Fruit fly (Drosophila melanogaster) whole organism, embryonic: ENCODE measurements around the gene CG31663.

Experiments used
- ATbp ChIP-seq: fragments of 200-800 bp; sonication (Bioruptor generic); optimal IDR thresholded peaks from 2 replicates; lab custom pipeline; 2017; ENCODE audit warnings: missing biosample characterization, mild to moderate bottlenecking, missing genetic modification characterization, missing genetic modification reagents
- Antp ChIP-seq: fragments of 200-800 bp; sonication (Bioruptor generic); optimal IDR thresholded peaks from 3 replicates; lab custom pipeline; 2016; ENCODE audit warnings: missing biosample characterization, missing genetic modification characterization
- Atf3 ChIP-seq: fragments of 200-800 bp; sonication (Bioruptor generic); optimal IDR thresholded peaks from 3 replicates; lab custom pipeline; 2016; ENCODE audit warnings: missing biosample characterization, missing genetic modification characterization
- CG10543 ChIP-seq: fragments of 200-800 bp; sonication (Bioruptor generic); optimal IDR thresholded peaks from 3 replicates; lab custom pipeline; 2017; ENCODE audit warnings: missing biosample characterization, mild to moderate bottlenecking, missing genetic modification characterization, moderate library complexity
- CG10565 ChIP-seq: fragments of 200-800 bp; sonication (Bioruptor generic); optimal IDR thresholded peaks from 3 replicates; lab custom pipeline; 2016; ENCODE audit warnings: missing biosample characterization, mild to moderate bottlenecking, missing genetic modification characterization
- CG12391 ChIP-seq: fragments of 200-800 bp; sonication (Bioruptor generic); optimal IDR thresholded peaks from 3 replicates; lab custom pipeline; 2018; ENCODE audit warnings: missing biosample characterization, mild to moderate bottlenecking, missing genetic modification characterization, moderate library complexity
- CG15479 ChIP-seq: fragments of 200-800 bp; sonication (Bioruptor generic); optimal IDR thresholded peaks from 3 replicates; lab custom pipeline; 2019; ENCODE audit warnings: missing biosample characterization, mild to moderate bottlenecking, missing genetic modification characterization, moderate library complexity
- CG16779 ChIP-seq: fragments of 200-800 bp; sonication (Bioruptor generic); IDR thresholded peaks from 2 replicates; pipeline ENCODE4 v1.3.6; 2022; ENCODE audit warnings: missing biosample characterization, missing genetic modification characterization
- CG16863 ChIP-seq: fragments of 200-800 bp; sonication (Bioruptor generic); optimal IDR thresholded peaks from 3 replicates; lab custom pipeline; 2016; ENCODE audit warnings: missing biosample characterization, missing genetic modification characterization
- CG18262 ChIP-seq: fragments of 200-800 bp; optimal IDR thresholded peaks from 3 replicates; lab custom pipeline; 2019; ENCODE audit warnings: missing biosample characterization, mild to moderate bottlenecking, missing genetic modification characterization, moderate library complexity
- CG2120 ChIP-seq: fragments of 200-800 bp; sonication (Bioruptor generic); optimal IDR thresholded peaks from 3 replicates; lab custom pipeline; 2016; ENCODE audit warnings: missing biosample characterization, missing genetic modification characterization
- CG31365 ChIP-seq: fragments of 200-800 bp; sonication (Bioruptor generic); optimal IDR thresholded peaks from 2 replicates; lab custom pipeline; 2018; ENCODE audit warnings: missing biosample characterization, mild to moderate bottlenecking, missing genetic modification characterization
- CG33213 ChIP-seq: fragments of 200-800 bp; sonication (Bioruptor generic); optimal IDR thresholded peaks from 3 replicates; lab custom pipeline; 2016; ENCODE audit warnings: missing biosample characterization, missing genetic modification characterization
- CG34422 ChIP-seq: fragments of 200-800 bp; sonication (Bioruptor generic); IDR thresholded peaks from 3 replicates; pipeline ENCODE4 v1.3.6; 2022; ENCODE audit warnings: missing biosample characterization, missing genetic modification characterization
- CG4730 ChIP-seq: fragments of 200-800 bp; sonication (Bioruptor generic); IDR thresholded peaks from 2 replicates; pipeline ENCODE4 v1.3.6; 2022; ENCODE audit warnings: missing biosample characterization, missing genetic modification characterization
- CG7271 ChIP-seq: fragments of 200-800 bp; sonication (Bioruptor generic); optimal IDR thresholded peaks from 2 replicates; lab custom pipeline; 2018; ENCODE audit warnings: missing biosample characterization, mild to moderate bottlenecking, missing genetic modification characterization, moderate library complexity
- D19B ChIP-seq: fragments of 200-800 bp; sonication (Bioruptor generic); optimal IDR thresholded peaks from 2 replicates; lab custom pipeline; 2017; ENCODE audit warnings: missing biosample characterization, mild to moderate bottlenecking, missing genetic modification characterization
- Doc2 ChIP-seq: fragments of 200-800 bp; sonication (Bioruptor generic); IDR thresholded peaks from 2 replicates; pipeline ENCODE4 v1.3.6; 2022; ENCODE audit warnings: missing biosample characterization, missing genetic modification characterization
- HLHmδ ChIP-seq: fragments of 200-800 bp; sonication (Bioruptor generic); optimal IDR thresholded peaks from 2 replicates; lab custom pipeline; 2018; ENCODE audit warnings: missing biosample characterization, mild to moderate bottlenecking, missing genetic modification characterization, moderate library complexity
- Oaz ChIP-seq: fragments of 200-800 bp; sonication (Bioruptor generic); IDR thresholded peaks from 2 replicates; pipeline ENCODE4 v1.3.6; 2022; ENCODE audit warnings: missing biosample characterization, missing genetic modification characterization
- PHDP ChIP-seq: fragments of 200-800 bp; sonication (Bioruptor generic); optimal IDR thresholded peaks from 3 replicates; lab custom pipeline; 2018; ENCODE audit warnings: missing biosample characterization, mild to moderate bottlenecking, missing genetic modification characterization, moderate library complexity
- Ssrp ChIP-seq: fragments of 200-800 bp; sonication (Bioruptor generic); optimal IDR thresholded peaks from 2 replicates; lab custom pipeline; 2018; ENCODE audit warnings: missing biosample characterization, mild to moderate bottlenecking, missing genetic modification characterization, moderate library complexity
- amos ChIP-seq: fragments of 200-800 bp; sonication (Bioruptor generic); IDR thresholded peaks from 2 replicates; pipeline ENCODE4 v1.3.6; 2022; ENCODE audit warnings: missing biosample characterization, missing genetic modification characterization; ENCODE audit not compliant: partially characterized antibody
- ara ChIP-seq: fragments of 200-800 bp; sonication (Bioruptor generic); IDR thresholded peaks from 2 replicates; pipeline ENCODE4 v1.3.6; 2022; ENCODE audit warnings: missing biosample characterization, missing genetic modification characterization
- crol ChIP-seq: fragments of 200-800 bp; sonication (Bioruptor generic); IDR thresholded peaks from 2 replicates; pipeline ENCODE4 v1.3.6; 2022; ENCODE audit warnings: missing biosample characterization, missing genetic modification characterization
- gem ChIP-seq: fragments of 200-800 bp; sonication (Bioruptor generic); optimal IDR thresholded peaks from 2 replicates; lab custom pipeline; 2019; ENCODE audit warnings: missing biosample characterization, mild to moderate bottlenecking, missing genetic modification characterization, moderate library complexity
- ham ChIP-seq: fragments of 200-800 bp; sonication (Bioruptor generic); IDR thresholded peaks from 2 replicates; pipeline ENCODE4 v1.3.6; 2022; ENCODE audit warnings: missing biosample characterization, missing genetic modification characterization
- kah ChIP-seq: fragments of 200-800 bp; sonication (Bioruptor generic); optimal IDR thresholded peaks from 2 replicates; lab custom pipeline; 2018; ENCODE audit warnings: missing biosample characterization, mild to moderate bottlenecking, missing genetic modification characterization
- lbe ChIP-seq: fragments of 200-800 bp; sonication (Bioruptor generic); optimal IDR thresholded peaks from 2 replicates; lab custom pipeline; 2016; ENCODE audit warnings: missing biosample characterization, mild to moderate bottlenecking, missing genetic modification characterization
- maf-S ChIP-seq: fragments of 200-800 bp; sonication (Bioruptor generic); optimal IDR thresholded peaks from 2 replicates; lab custom pipeline; 2016; ENCODE audit warnings: missing biosample characterization, missing genetic modification characterization
- mirr ChIP-seq: fragments of 200-800 bp; sonication (Bioruptor generic); optimal IDR thresholded peaks from 3 replicates; lab custom pipeline; 2018; ENCODE audit warnings: missing biosample characterization, mild to moderate bottlenecking, missing genetic modification characterization
- oc ChIP-seq: fragments of 200-800 bp; sonication (Bioruptor generic); optimal IDR thresholded peaks from 2 replicates; lab custom pipeline; 2018; ENCODE audit warnings: missing biosample characterization, mild to moderate bottlenecking, missing genetic modification characterization, moderate library complexity
- pan ChIP-seq, 4 experiments: fragments of >200 bp in 3 of 4; fragments of 200-800 bp in 1 of 4; sonication (Bioruptor generic) in 1 of 4; optimal IDR thresholded peaks in 3 of 4; IDR thresholded peaks in 1 of 4; 2 replicates each; pipeline versions ENCODE4 v1.3.6 to Lab custom; 2017 to 2022; ENCODE audit warnings: missing biosample characterization in 2 of 4, missing genetic modification characterization in 2 of 4, mixed read lengths in 1 of 4
- pzg ChIP-seq: fragments of 200-800 bp; sonication (Bioruptor generic); optimal IDR thresholded peaks from 3 replicates; lab custom pipeline; 2018; ENCODE audit warnings: missing biosample characterization, mild to moderate bottlenecking, missing genetic modification characterization, moderate library complexity
- shn ChIP-seq: fragments of 200-800 bp; sonication (Bioruptor generic); optimal IDR thresholded peaks from 3 replicates; lab custom pipeline; 2016; ENCODE audit warnings: missing biosample characterization, missing genetic modification characterization
- slp2 ChIP-seq: fragments of 200-800 bp; sonication (Bioruptor generic); optimal IDR thresholded peaks from 2 replicates; lab custom pipeline; 2016; ENCODE audit warnings: missing biosample characterization, missing genetic modification characterization
- so ChIP-seq: fragments of 200-800 bp; sonication (Bioruptor generic); IDR thresholded peaks from 3 replicates; pipeline ENCODE4 v1.3.6; 2022; ENCODE audit warnings: missing biosample characterization, missing genetic modification characterization
- trem ChIP-seq: fragments of 200-800 bp; optimal IDR thresholded peaks from 3 replicates; lab custom pipeline; 2019; ENCODE audit warnings: missing biosample characterization, mild to moderate bottlenecking, missing genetic modification characterization, moderate library complexity
- tx ChIP-seq: fragments of 200-800 bp; sonication (Bioruptor generic); optimal IDR thresholded peaks from 2 replicates; lab custom pipeline; 2016; ENCODE audit warnings: missing biosample characterization, missing genetic modification characterization
- wor ChIP-seq: fragments of 200-800 bp; sonication (Bioruptor generic); IDR thresholded peaks from 2 replicates; pipeline ENCODE4 v1.3.6; 2022; ENCODE audit warnings: missing biosample characterization, missing genetic modification characterization
- zen ChIP-seq: fragments of 200-800 bp; sonication (Bioruptor generic); optimal IDR thresholded peaks from 3 replicates; lab custom pipeline; 2018; ENCODE audit warnings: missing biosample characterization, mild to moderate bottlenecking, missing genetic modification characterization, moderate library complexity
- zfh1 ChIP-seq: fragments of 200-800 bp; sonication (Bioruptor generic); IDR thresholded peaks from 3 replicates; pipeline ENCODE4 v1.3.6; 2022; ENCODE audit warnings: missing biosample characterization, missing genetic modification characterization

Gene CG31663

DNA sequence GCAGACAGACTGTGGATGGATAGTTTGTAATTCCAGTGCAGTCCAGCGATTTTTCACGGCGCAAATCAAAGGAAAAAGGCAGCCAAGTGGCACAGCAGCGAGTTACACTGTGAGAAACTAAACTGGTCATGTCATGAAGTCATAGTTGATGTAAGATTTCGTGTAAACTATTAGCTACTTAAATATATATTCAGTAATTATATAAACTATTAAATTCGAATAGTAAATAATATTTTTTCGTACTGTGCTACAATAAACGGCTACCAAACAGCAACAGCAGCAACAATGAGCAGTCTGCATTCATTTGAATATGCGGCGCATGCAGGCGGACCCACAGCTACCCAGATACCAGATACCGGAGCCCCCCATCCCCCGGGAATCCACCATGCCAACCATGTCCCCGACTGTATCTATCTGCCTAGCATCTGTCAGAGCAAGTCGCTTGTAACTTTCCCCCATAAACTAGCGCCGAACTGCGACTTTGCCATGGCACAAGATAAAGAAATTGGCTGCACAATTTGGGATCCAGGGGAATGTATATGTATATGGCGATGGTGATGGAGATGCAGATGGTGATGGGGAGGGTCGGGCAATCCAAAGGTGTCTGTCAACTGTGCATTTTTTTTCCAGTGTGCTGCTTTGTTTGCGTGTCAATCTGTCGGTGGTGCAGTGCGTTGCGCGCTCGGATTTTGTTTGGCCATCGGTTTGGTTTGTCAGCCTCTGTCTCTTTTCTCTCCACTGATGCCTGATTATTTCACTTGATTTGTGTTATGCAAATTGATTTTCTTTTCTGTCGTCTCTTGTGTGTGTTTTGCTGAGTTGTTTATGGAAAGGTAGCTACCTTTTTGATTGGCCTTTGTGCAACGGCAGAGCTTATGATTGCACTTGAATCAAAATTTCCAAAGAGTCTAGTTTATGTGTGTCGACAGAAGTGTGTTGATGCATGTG is 44.9 kb upstream of the CG31663 start (continued):
- TF ChIP-seq Atf3 (GFP tag; lab: Kevin White, UChicago) (no peak), pan (optimal IDR thresholded peaks at IDR 0.05; lab: Kevin White, UChicago) (no peak), pan (GFP tag; optimal IDR thresholded peaks at IDR 0.05 in 1 of 2, IDR thresholded peaks at IDR 0.05 in 1 of 2) (peak in 1 of 2 experiments; percentile 54), zfh1 (GFP tag; lab: Robert Waterston, UW) (peak; percentile 40; the same call in 1 of the 3 replicates), CG10543 (GFP tag; lab: Kevin White, UChicago) (no peak), trem (peak; percentile 31), HLHmδ (no peak), CG33213 (GFP tag; lab: Kevin White, UChicago) (no peak), lbe (no peak), zen (tag; lab: Kevin White, UChicago) (no peak), wor (no peak), CG16863 (no peak), ATbp (GFP tag; lab: Kevin White, UChicago) (peak; percentile 55), PHDP (no peak), CG15479 (GFP tag; lab: Kevin White, UChicago) (no peak), CG31365 (tag; lab: Kevin White, UChicago) (no peak), Antp (GFP tag; lab: Kevin White, UChicago) (no peak), tx (no peak), slp2 (GFP tag; lab: Kevin White, UChicago) (no peak), mirr (no peak), Oaz (GFP tag; lab: Robert Waterston, UW) (no peak), pzg (GFP tag; lab: Kevin White, UChicago) (no peak), ham (GFP tag; lab: Robert Waterston, UW) (no peak), CG12391 (tag; lab: Kevin White, UChicago) (peak; percentile 31), crol (GFP tag; lab: Robert Waterston, UW) (peak; percentile 37; the same call in 1 of the 2 replicates), CG16779 (no peak), Ssrp (peak; percentile 7), kah (no peak), Doc2 (no peak), D19B (GFP tag; lab: Kevin White, UChicago) (no peak), ara (no peak), CG18262 (tag; lab: Kevin White, UChicago) (peak; percentile 41), CG2120 (GFP tag; lab: Kevin White, UChicago) (no peak), CG7271 (tag; lab: Kevin White, UChicago) (no peak), so (GFP tag; lab: Robert Waterston, UW) (no peak), shn (GFP tag; lab: Kevin White, UChicago) (no peak), oc (tag; lab: Kevin White, UChicago) (peak; percentile 11), amos (GFP tag; lab: Robert Waterston, UW) (no peak), gem (tag; lab: Kevin White, UChicago) (peak; percentile 48), CG10565 (no peak), maf-S (GFP tag; lab: Kevin White, UChicago) (no peak), CG4730 (GFP tag; lab: Robert Waterston, UW) (0 out of 2 replicates have a peak, but pooled peaks have one; percentile 21), CG34422 (GFP tag; lab: Robert Waterston, UW) (0 out of 3 replicates have a peak, but pooled peaks have one; percentile 28)
